Fruit fly (Drosophila melanogaster): Measurements from ENCODE around the gene eca.
"Not testable (repeated sequence)": the region's sequence is repeated elsewhere in the genome, so short reads cannot be mapped to it uniquely, and the experiment has no call there.

Gene eca

DNA sequence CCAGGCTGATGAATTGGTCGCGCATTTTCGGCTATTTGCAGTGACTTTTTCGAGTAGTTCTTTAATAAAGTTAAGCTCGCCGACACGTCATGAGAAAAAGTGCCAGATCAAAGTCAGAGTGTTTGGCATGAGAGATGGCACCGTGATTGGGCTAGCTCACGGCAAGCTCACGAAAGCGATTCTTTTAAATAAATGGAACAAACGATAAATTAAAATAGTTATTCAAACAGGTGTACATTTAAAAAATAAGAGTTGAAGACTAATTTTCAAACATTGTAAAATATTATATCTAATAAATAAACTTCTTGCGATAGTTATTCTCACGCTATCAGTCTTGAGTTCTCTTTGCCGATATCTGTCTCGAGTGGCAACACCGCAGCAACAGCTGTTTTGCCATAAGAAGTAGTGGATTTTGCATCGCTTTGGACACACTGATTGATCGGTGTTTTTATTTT, 7.4 kb upstream of the eca start, which contains the start of the genes Unc-115b, p24-2 and CG32939:
Gene Unc-115b, minus strand, starts transcription at position 101 of the 455 bp plus-strand sequence.
Gene p24-2, minus strand, starts transcription at position 120 of the 455 bp plus-strand sequence.
Gene CG32939, plus strand, starts transcription at position 405 of the 455 bp plus-strand sequence.
- not testable (repeated sequence) for TF ChIP-seq CG8478, CTCF (optimal IDR thresholded peaks at IDR 0.05)

DNA sequence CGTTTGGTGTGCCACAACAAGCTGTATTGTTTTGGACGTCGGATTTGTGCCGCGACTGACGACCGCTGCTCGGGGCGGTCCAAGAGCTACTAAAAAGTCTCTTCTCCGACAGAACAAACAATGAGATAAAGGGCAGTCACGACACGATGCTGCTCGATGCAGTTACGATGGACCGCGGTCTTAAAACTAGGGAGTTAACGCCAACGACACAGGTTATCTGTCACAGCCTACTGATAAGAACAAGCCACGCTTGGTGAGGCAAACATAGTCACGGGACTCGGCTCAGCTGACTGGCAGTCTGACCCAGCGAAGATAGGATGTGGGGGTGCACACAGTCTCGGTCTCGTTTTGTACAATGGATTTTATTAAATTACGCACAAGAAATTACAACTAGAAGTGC, 1.2 kb downstream of the eca start, which contains the start of gene CG9444:
Gene CG9444, minus strand, starts transcription at position 140 of the 400 bp plus-strand sequence.
- TF ChIP-seq CTCF (optimal IDR thresholded peaks at IDR 0.05) (no peak), CG8478 (optimal IDR thresholded peaks at IDR 0.05) (no peak)

DNA sequence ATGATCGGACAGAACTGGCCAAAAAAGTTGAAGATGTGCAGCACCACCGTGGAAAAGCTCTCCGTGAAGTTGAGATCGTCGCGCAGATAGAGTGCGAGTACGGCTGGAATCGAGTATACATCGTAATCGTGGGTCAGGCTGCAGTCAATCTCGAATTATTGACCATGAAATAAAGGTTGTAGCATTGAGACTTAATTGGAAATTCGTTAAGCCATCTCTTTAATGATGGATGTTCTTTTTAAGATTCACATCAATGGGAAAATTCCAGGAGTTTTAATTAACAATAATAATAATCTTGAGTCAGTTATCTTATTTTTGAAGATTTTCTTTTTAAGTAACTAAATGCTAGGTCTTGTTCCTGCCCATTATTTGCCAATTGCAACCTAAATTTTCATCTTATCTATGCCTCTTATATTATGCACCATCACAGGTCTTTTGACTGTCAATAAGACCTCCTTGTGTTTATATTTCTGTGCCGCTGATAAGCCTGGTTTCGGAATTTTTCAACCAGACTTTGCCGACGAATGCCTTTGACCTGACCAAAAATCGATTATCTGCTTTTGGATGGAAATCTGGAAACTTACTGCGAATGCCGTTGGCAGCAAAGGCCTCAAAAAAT, 2.1 kb downstream of the eca start:
- no peak for TF ChIP-seq CG8478 (optimal IDR thresholded peaks at IDR 0.05)
- no peak for TF ChIP-seq CTCF (optimal IDR thresholded peaks at IDR 0.05)

DNA sequence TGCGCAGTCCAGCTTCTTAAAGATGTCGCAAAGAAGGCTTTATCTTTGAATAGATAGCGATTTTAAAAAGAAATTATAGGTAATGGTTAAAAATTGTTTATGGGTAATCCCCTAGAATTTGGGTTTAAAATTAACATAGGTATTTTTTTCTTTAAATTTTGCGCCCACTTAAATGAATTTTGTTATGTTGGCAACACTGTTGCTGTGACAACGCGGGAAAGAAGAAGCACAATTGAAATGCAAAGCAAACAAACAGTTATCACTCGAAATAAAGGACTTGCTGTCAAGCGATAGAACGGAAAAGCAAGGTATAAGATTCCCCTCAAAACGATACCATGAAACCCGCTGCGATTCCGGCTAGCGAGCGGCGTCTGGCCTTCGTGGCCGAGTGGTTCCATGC, 5.5 kb downstream of the eca start, which contains the start of gene nmdyn-D7:
Gene nmdyn-D7, plus strand, starts transcription at position 194 of the 400 bp plus-strand sequence.
- TF ChIP-seq CTCF (optimal IDR thresholded peaks at IDR 0.05) (no peak), CG8478 (optimal IDR thresholded peaks at IDR 0.05) (no peak)

DNA sequence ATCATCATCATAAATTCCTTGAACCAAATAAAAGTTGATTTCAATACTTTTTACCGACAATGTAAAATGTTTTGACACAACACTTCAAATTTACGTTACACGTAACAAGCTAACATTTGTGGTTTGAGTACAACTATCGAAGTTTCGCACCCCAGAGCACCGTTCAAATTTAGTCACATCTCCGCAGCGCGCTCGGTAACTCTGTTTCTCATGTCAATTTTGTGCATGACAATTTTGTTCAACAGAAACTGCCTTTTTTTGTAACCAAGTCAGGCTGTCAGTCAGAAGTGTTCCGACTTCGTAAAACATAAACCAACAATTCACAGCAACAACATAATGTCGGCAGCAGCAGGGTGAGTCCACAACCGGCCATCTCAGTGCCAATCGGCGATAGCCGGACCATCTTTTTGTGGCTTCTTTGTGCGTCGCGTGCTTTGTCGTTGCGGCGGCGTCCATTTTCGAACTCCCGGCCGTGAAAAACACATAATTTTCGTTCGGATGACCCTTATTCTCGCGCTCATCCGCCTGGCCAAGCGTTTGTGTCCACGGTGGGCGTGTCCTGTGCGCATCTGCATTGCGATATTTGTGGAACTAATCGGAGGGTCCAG, 7.4 kb downstream of the eca start, which contains the start of gene p23:
Gene p23, plus strand, starts transcription at position 194 of the 608 bp plus-strand sequence.
- TF ChIP-seq CG8478 (optimal IDR thresholded peaks at IDR 0.05) (no peak), CTCF (optimal IDR thresholded peaks at IDR 0.05) (peak; percentile 79 to 80)

DNA sequence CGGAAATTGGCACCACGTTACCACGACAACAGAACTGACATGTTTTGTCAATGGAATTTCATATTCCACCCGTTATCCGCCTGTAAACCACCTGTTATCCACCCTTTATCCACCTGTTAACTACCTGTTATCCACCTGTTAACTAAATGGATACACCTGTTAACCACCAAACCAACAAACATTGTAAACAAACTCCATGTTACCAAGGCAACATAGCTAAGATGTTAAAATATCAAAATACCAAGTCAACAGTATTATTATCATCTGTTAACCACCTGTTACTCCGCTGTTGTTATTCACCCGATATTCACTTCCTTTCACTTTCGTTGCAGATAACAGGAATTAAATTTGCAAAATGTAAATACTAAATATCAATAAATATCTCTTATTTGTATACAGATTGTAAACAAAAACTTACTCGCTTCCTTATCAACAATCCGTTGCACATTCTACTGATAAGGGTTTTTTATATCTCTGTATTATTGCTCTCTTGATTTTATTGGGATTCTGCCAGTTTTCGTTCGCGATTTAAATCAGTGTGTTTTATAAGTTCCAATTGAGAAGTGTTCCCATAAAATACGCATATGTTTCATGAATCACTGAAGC, 10.2 kb downstream of the eca start, which contains the start of gene Nepl12:
Gene Nepl12, plus strand, starts transcription at position 556 of the 606 bp plus-strand sequence.
- no peak for TF ChIP-seq CTCF (optimal IDR thresholded peaks at IDR 0.05)
- TF ChIP-seq CG8478 (optimal IDR thresholded peaks at IDR 0.05), result no peak

- TF ChIP-seq CTCF (optimal IDR thresholded peaks at IDR 0.05) (no peak), CG8478 (optimal IDR thresholded peaks at IDR 0.05) (no peak)
These were observed 11.0 kb downstream of the eca start, which contains the start of gene Dhc1 for dm6 chr3R:9674196-9674693. Gene Dhc1, minus strand, starts transcription at chr3R:9674643.

dm6 chr3R:9673207-9673606, 12.1 kb downstream of the eca start:
- TF ChIP-seq CTCF (optimal IDR thresholded peaks at IDR 0.05), result peak; percentile 63 to 64
- TF ChIP-seq CG8478 (optimal IDR thresholded peaks at IDR 0.05), result no peak

DNA sequence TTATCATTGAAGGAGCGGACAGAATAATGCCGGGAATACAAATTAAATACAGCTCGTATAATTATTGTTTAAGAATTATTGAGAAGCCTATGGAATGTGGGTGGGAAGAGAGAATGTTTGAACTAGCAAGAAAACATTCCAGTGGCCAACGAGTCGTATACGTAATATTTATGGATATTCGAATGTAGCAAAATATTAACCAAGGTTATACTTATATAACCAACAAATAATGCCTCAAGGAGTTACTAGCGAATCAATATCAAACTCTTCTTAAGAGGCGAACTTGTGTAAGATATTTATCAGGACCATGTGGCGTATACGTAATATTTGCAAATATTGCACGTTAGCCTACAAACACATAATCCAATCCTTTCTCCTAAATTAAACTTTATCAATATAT, 19.9 kb downstream of the eca start:
- TF ChIP-seq CTCF (optimal IDR thresholded peaks at IDR 0.05) (no peak), CG8478 (optimal IDR thresholded peaks at IDR 0.05) (no peak)

- TF ChIP-seq CG8478 (optimal IDR thresholded peaks at IDR 0.05), result no peak
- no peak for TF ChIP-seq CTCF (optimal IDR thresholded peaks at IDR 0.05)
These were observed 39.1 kb downstream of the eca start, which contains the start of gene Fst for dm6 chr3R:9646104-9646707. Gene Fst, minus strand, starts transcription at chr3R:9646154.

- TF ChIP-seq CG8478 (optimal IDR thresholded peaks at IDR 0.05) (no peak), CTCF (optimal IDR thresholded peaks at IDR 0.05) (no peak)
These were observed 40.7 kb downstream of the eca start for dm6 chr3R:9644620-9645019.

dm6 chr3R:9643977-9644376, 41.3 kb downstream of the eca start:
- TF ChIP-seq CTCF (optimal IDR thresholded peaks at IDR 0.05) (no peak), CG8478 (optimal IDR thresholded peaks at IDR 0.05) (no peak)

dm6 chr3R:9640313-9640712, 45.0 kb downstream of the eca start:
- TF ChIP-seq CG8478 (optimal IDR thresholded peaks at IDR 0.05), result no peak
- TF ChIP-seq CTCF (optimal IDR thresholded peaks at IDR 0.05), result no peak

dm6 chr3R:9637882-9638281, 47.4 kb downstream of the eca start, which contains the start of gene Dh44:
Gene Dh44, plus strand, starts transcription at chr3R:9638182.
- no peak for TF ChIP-seq CG8478 (optimal IDR thresholded peaks at IDR 0.05)
- no peak for TF ChIP-seq CTCF (optimal IDR thresholded peaks at IDR 0.05)

dm6 chr3R:9637361-9637760, 47.9 kb downstream of the eca start, which contains the start of gene Scm:
Gene Scm, minus strand, starts transcription at chr3R:9637611.
- TF ChIP-seq CTCF (optimal IDR thresholded peaks at IDR 0.05), result peak in 1 of 2 experiments; percentile 17
- TF ChIP-seq CG8478 (optimal IDR thresholded peaks at IDR 0.05), result no peak
